Worm (Caenorhabditis elegans) whole organism, early embryonic: Measurements from ENCODE around the gene K01D12.20.

Source experiments
- B0310.2 ChIP-seq: sonication (generic microtip); optimal IDR thresholded peaks from 2 replicates; lab custom pipeline; 2016; ENCODE audit warnings: mild to moderate bottlenecking, missing genetic modification characterization, missing compliant biosample characterization
- F13C5.2 ChIP-seq: sonication (generic microtip); optimal IDR thresholded peaks from 2 replicates; lab custom pipeline; 2017; ENCODE audit warnings: mild to moderate bottlenecking, missing genetic modification characterization, inconsistent platforms, missing compliant biosample characterization
- aly-1 ChIP-seq: sonication (generic microtip); optimal IDR thresholded peaks from 2 replicates; lab custom pipeline; 2016; ENCODE audit warnings: missing genetic modification characterization, missing compliant biosample characterization
- ama-1 ChIP-seq: fragments of 150-350 bp; optimal IDR thresholded peaks from 2 replicates; lab custom pipeline; 2014
- ceh-13 ChIP-seq: fragments of 200-800 bp; sonication (Bioruptor generic); optimal IDR thresholded peaks from 2 replicates; lab custom pipeline; 2018; ENCODE audit warnings: mild to moderate bottlenecking, missing genetic modification characterization, missing compliant biosample characterization
- ceh-36 ChIP-seq: sonication (generic microtip); optimal IDR thresholded peaks from 2 replicates; lab custom pipeline; 2016; ENCODE audit warnings: missing genetic modification characterization, inconsistent platforms, missing compliant biosample characterization
- ets-7 ChIP-seq: sonication (generic microtip); optimal IDR thresholded peaks from 2 replicates; lab custom pipeline; 2016; ENCODE audit warnings: missing genotype, missing genetic modification characterization, missing compliant biosample characterization
- flt-1 ChIP-seq: fragments of 200-800 bp; sonication (Bioruptor generic); IDR thresholded peaks from 2 replicates; pipeline ENCODE4 v1.3.6; 2022; ENCODE audit warnings: missing genetic modification characterization, missing compliant biosample characterization
- hmbx-1 ChIP-seq: sonication (generic microtip); optimal IDR thresholded peaks from 2 replicates; lab custom pipeline; 2016; ENCODE audit warnings: mild to moderate bottlenecking, missing genetic modification characterization, missing compliant biosample characterization
- hmg-4 ChIP-seq: fragments of 200-800 bp; sonication (Bioruptor generic); optimal IDR thresholded peaks from 2 replicates; lab custom pipeline; 2018; ENCODE audit warnings: mild to moderate bottlenecking, missing genetic modification characterization, missing compliant biosample characterization
- hnd-1 ChIP-seq: sonication (generic microtip); optimal IDR thresholded peaks from 2 replicates; lab custom pipeline; 2016; ENCODE audit warnings: missing genetic modification characterization, missing compliant biosample characterization
- pes-1 ChIP-seq: fragments of 200-800 bp; sonication (Bioruptor generic); IDR thresholded peaks from 2 replicates; pipeline ENCODE4 v1.3.6; 2022; ENCODE audit warnings: missing genetic modification reagents, missing genetic modification characterization, missing compliant biosample characterization
- scrt-1 ChIP-seq: fragments of 200-800 bp; sonication (Bioruptor generic); IDR thresholded peaks from 2 replicates; pipeline ENCODE4 v1.3.6; 2022; ENCODE audit warnings: missing genetic modification characterization, missing compliant biosample characterization
- sea-1 ChIP-seq: fragments of 200-800 bp; sonication (Bioruptor generic); conservative IDR thresholded peaks from 2 replicates; pipeline ENCODE4 v1.3.6; 2022; ENCODE audit warnings: missing genetic modification characterization, missing compliant biosample characterization
- tbx-11 ChIP-seq: fragments of 200-800 bp; sonication (Bioruptor generic); IDR thresholded peaks from 2 replicates; pipeline ENCODE4 v1.3.6; 2022; ENCODE audit warnings: missing genetic modification characterization, missing compliant biosample characterization
- tbx-37 ChIP-seq: fragments of 200-800 bp; sonication (Bioruptor generic); conservative IDR thresholded peaks from 2 replicates; pipeline ENCODE4 v1.3.6; 2022; ENCODE audit warnings: missing genetic modification reagents, missing genetic modification characterization, missing compliant biosample characterization
- tra-4 ChIP-seq: sonication (generic microtip); optimal IDR thresholded peaks from 2 replicates; lab custom pipeline; 2017; ENCODE audit warnings: missing genetic modification characterization, missing compliant biosample characterization

K01D12.20 gene

ce11 chrV:12415656-12416055 lies 15.0 kb upstream of the K01D12.20 start, which contains the start of gene cdr-2:
cdr-2 (minus strand) TSS chrV:12415709.
- TF ChIP-seq F13C5.2 (tag; lab: Kevin White, UChicago) (no peak), tbx-11 (GFP tag; lab: Robert Waterston, UW) (no peak), aly-1 (tag; lab: Kevin White, UChicago) (no peak), hnd-1 (no peak), scrt-1 (GFP tag; lab: Robert Waterston, UW) (no peak), ama-1 (lab: Kevin White, UChicago) (no peak), hmbx-1 (tag; lab: Kevin White, UChicago) (no peak)

- TF ChIP-seq scrt-1 (GFP tag; lab: Robert Waterston, UW) (no peak), hmg-4 (GFP tag; lab: Kevin White, UChicago) (no peak), tbx-11 (GFP tag; lab: Robert Waterston, UW) (no peak), tbx-37 (GFP tag; lab: Robert Waterston, UW) (no peak), F13C5.2 (tag; lab: Kevin White, UChicago) (no peak), ama-1 (lab: Kevin White, UChicago) (no peak), pes-1 (GFP tag; lab: Robert Waterston, UW) (no peak), hnd-1 (no peak), ceh-36 (no peak), hmbx-1 (tag; lab: Kevin White, UChicago) (no peak), aly-1 (tag; lab: Kevin White, UChicago) (no peak), flt-1 (GFP tag; lab: Robert Waterston, UW) (no peak)
Observed at ce11 chrV:12414362-12414761, 13.7 kb upstream of the K01D12.20 start.

ce11 chrV:12413651-12414114 lies 13.1 kb upstream of the K01D12.20 start, which contains the start of gene cdr-6:
cdr-6 (minus strand) TSS chrV:12413701.
- TF ChIP-seq pes-1 (GFP tag; lab: Robert Waterston, UW) (no peak), sea-1 (no peak), ceh-13 (GFP tag; lab: Kevin White, UChicago) (no peak), ceh-36 (no peak), B0310.2 (tag; lab: Kevin White, UChicago) (no peak), ama-1 (lab: Kevin White, UChicago) (no peak), hmg-4 (GFP tag; lab: Kevin White, UChicago) (no peak), flt-1 (GFP tag; lab: Robert Waterston, UW) (no peak), ets-7 (no peak), tbx-11 (GFP tag; lab: Robert Waterston, UW) (no peak), hnd-1 (no peak), F13C5.2 (tag; lab: Kevin White, UChicago) (no peak), tbx-37 (GFP tag; lab: Robert Waterston, UW) (no peak), tra-4 (tag; lab: Kevin White, UChicago) (no peak), hmbx-1 (tag; lab: Kevin White, UChicago) (no peak), scrt-1 (GFP tag; lab: Robert Waterston, UW) (no peak), aly-1 (tag; lab: Kevin White, UChicago) (no peak)

DNA sequence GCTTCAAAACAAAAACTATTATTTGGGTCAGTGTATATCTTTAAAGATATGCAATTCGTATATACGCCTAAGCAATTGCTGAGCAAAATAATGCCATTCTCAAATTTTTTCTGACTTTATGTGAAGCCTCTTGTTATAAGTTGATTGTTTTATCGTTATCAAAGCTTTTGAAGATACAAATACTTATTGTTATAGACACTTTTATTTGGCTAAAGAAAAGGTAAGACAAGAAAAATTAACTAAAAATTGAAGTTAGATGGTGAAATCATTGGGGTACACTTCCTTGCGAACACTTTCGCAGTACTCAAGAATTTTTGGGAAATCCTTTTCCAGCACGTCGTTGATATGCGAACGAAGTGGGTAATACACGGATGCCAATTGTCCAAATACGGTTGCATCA lies 11.7 kb upstream of the K01D12.20 start:
- TF ChIP-seq pes-1 (GFP tag; lab: Robert Waterston, UW) (no peak), hnd-1 (no peak), ceh-36 (no peak), flt-1 (GFP tag; lab: Robert Waterston, UW) (no peak), hmg-4 (GFP tag; lab: Kevin White, UChicago) (no peak), scrt-1 (GFP tag; lab: Robert Waterston, UW) (no peak), F13C5.2 (tag; lab: Kevin White, UChicago) (no peak), aly-1 (tag; lab: Kevin White, UChicago) (no peak), ceh-13 (GFP tag; lab: Kevin White, UChicago) (no peak), hmbx-1 (tag; lab: Kevin White, UChicago) (no peak), tra-4 (tag; lab: Kevin White, UChicago) (no peak), B0310.2 (tag; lab: Kevin White, UChicago) (no peak), ets-7 (no peak), ama-1 (lab: Kevin White, UChicago) (no peak)

DNA sequence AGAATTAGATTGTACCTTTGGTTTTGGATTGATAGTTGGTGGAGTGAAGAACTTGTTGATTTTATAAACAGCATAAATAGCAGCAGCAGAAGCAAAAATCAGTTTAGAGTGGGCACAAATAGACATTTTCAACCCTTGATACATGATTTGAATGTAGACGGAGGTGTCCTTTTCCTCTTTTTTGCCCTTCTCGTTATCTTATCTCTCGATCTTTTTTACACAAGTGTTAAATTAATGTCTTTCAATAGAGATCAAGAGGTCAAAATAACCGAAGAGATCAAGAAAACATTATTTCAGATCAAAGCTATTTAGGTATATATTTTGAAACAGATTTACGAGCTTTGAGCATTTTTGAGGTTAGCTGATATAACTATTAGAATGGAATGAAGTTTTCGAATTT lies 11.3 kb upstream of the K01D12.20 start, which contains the start of gene cdr-7:
cdr-7 (minus strand) TSS at position 205 of the 400 bp plus-strand sequence.
- TF ChIP-seq ama-1 (lab: Kevin White, UChicago) (no peak), hmg-4 (GFP tag; lab: Kevin White, UChicago) (no peak), tbx-37 (GFP tag; lab: Robert Waterston, UW) (no peak), scrt-1 (GFP tag; lab: Robert Waterston, UW) (no peak), aly-1 (tag; lab: Kevin White, UChicago) (no peak), hmbx-1 (tag; lab: Kevin White, UChicago) (no peak), ets-7 (no peak), ceh-13 (GFP tag; lab: Kevin White, UChicago) (no peak), hnd-1 (no peak), sea-1 (no peak), tbx-11 (GFP tag; lab: Robert Waterston, UW) (no peak), pes-1 (GFP tag; lab: Robert Waterston, UW) (no peak), ceh-36 (no peak), F13C5.2 (tag; lab: Kevin White, UChicago) (no peak), B0310.2 (tag; lab: Kevin White, UChicago) (no peak), tra-4 (tag; lab: Kevin White, UChicago) (no peak)

DNA sequence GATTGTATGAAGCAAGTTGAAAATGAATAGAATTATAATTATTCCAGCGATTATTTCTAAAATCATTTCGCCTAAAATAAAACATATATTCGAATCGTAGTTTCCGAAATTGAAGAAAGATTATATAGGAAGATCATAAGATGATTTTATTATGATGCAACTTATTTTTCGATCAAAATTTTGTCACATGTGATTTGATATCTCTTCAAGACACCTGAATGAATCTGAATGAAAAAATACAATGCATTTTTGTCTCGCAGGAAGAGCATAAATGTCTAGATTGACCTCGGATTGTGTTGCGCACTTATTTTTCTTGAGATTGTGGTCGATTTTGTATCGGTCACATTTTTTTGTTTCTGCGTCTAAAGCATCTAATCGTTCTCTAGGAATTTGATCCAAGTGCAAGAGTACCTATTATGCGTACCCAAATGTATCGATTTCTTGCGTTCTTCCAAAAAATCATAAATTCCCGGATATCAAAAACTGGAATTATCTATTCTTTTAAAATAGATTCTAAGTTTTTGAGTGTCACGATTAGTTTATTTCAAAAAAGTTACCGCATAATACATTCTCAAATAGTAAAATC lies 9.9 kb upstream of the K01D12.20 start, which contains the start of gene hrg-2:
hrg-2 (minus strand) TSS at position 98 of the 586 bp plus-strand sequence.
- TF ChIP-seq hnd-1 (no peak), pes-1 (GFP tag; lab: Robert Waterston, UW) (no peak), B0310.2 (tag; lab: Kevin White, UChicago) (no peak), ceh-36 (no peak), ets-7 (no peak), sea-1 (no peak), ceh-13 (GFP tag; lab: Kevin White, UChicago) (no peak), tbx-37 (GFP tag; lab: Robert Waterston, UW) (no peak), ama-1 (lab: Kevin White, UChicago) (no peak)

DNA sequence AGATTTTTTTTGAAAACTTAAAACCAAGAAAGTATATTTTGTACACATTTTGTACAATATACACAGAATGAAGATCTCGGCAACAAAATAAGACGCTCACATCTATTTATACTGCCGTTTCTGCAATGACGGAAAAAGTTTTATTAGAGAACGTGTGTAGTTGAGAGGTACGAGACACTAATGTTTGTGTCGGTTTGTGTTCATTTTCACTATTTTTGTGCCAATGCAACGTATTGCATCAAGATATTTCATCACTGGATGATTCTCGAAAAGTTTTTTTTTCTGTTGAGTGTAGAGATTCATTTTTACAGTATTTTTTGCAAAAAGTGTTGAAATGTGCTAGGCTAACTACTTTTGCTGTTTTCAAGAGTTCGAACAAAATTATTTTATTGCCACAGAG lies 8.4 kb upstream of the K01D12.20 start:
- TF ChIP-seq hnd-1 = no peak
- no peak for TF ChIP-seq hmg-4 (GFP tag; lab: Kevin White, UChicago)
- TF ChIP-seq ets-7 = no peak
- TF ChIP-seq F13C5.2 (tag; lab: Kevin White, UChicago) = no peak
